4 fruit fly cellular contexts compared by ENCODE assay signal in genomic region chr3L:16935284-16935683, dm6.
TF ChIP-seq lines count a peak whose summit lies in the region.

Gene CG11905 (minus strand): TSS chr3L:16935536.

- TF ChIP-seq CTCF in whole organism, embryonic (GFP tag; optimal IDR thresholded peaks at IDR 0.05; lab: Kevin White, UChicago): no peak

TF ChIP-seq in whole organism, embryonic, 481 proteins besides CTCF, POLR2A, EP300 and RAD21:
- TF ChIP-seq CG31224 (GFP tag; IDR thresholded peaks at IDR 0.05; lab: Robert Waterston, UW): no peak
- TF ChIP-seq CG9727 (GFP tag; optimal IDR thresholded peaks at IDR 0.05; lab: Kevin White, UChicago): no peak
- no peak for TF ChIP-seq dmrt99B (tag; optimal IDR thresholded peaks at IDR 0.05; lab: Kevin White, UChicago)
- peak; percentile 2 for TF ChIP-seq kni (GFP tag; optimal IDR thresholded peaks at IDR 0.05; lab: Kevin White, UChicago)
- TF ChIP-seq CG3163 (GFP tag; optimal IDR thresholded peaks at IDR 0.05; lab: Kevin White, UChicago): peak; percentile 74
- peak; percentile 23 for TF ChIP-seq nom (GFP tag; optimal IDR thresholded peaks at IDR 0.05; lab: Kevin White, UChicago)
- TF ChIP-seq vvl (GFP tag; IDR thresholded peaks at IDR 0.05; lab: Robert Waterston, UW): 0 out of 2 replicates have a peak, but pooled peaks have one; percentile 11
- TF ChIP-seq Ets65A (GFP tag; lab: Kevin White, UChicago): peak; percentile 57

TF ChIP-seq in whole organism, prepupa, 60 proteins besides CTCF, POLR2A, EP300 and RAD21 (continues in another document):
- TF ChIP-seq Ets21C (GFP tag; optimal IDR thresholded peaks at IDR 0.05; lab: Kevin White, UChicago) (no peak), CG3032 (tag; optimal IDR thresholded peaks at IDR 0.05; lab: Kevin White, UChicago) (no peak), CG16779 (tag; optimal IDR thresholded peaks at IDR 0.05; lab: Kevin White, UChicago) (no peak), Hr4 (GFP tag; optimal IDR thresholded peaks at IDR 0.05; lab: Kevin White, UChicago) (no peak), spab (GFP tag; optimal IDR thresholded peaks at IDR 0.05; lab: Kevin White, UChicago) (no peak), CG32006 (GFP tag; optimal IDR thresholded peaks at IDR 0.05; lab: Kevin White, UChicago) (no peak), ss (GFP tag; optimal IDR thresholded peaks at IDR 0.05; lab: Kevin White, UChicago) (peak; percentile 18 to 64), Hr39 (GFP tag; optimal IDR thresholded peaks at IDR 0.05; lab: Kevin White, UChicago) (no peak), CG8632 (GFP tag; optimal IDR thresholded peaks at IDR 0.05; lab: Kevin White, UChicago) (no peak), Smox (GFP tag; optimal IDR thresholded peaks at IDR 0.05; lab: Kevin White, UChicago) (no peak), dsx (GFP tag; optimal IDR thresholded peaks at IDR 0.05; lab: Kevin White, UChicago; ENCODE audit: poor library complexity, severe bottlenecking) (no peak), salr (GFP tag; optimal IDR thresholded peaks at IDR 0.05; lab: Kevin White, UChicago) (no peak), CG31627 (GFP tag; optimal IDR thresholded peaks at IDR 0.05; lab: Kevin White, UChicago) (no peak), CG6808 (GFP tag; optimal IDR thresholded peaks at IDR 0.05; lab: Kevin White, UChicago) (peak; percentile 4), CG6792 (GFP tag; optimal IDR thresholded peaks at IDR 0.05; lab: Kevin White, UChicago) (no peak), CG8319 (GFP tag; optimal IDR thresholded peaks at IDR 0.05; lab: Kevin White, UChicago) (no peak), Blimp-1 (GFP tag; optimal IDR thresholded peaks at IDR 0.05; lab: Kevin White, UChicago) (no peak), esn (GFP tag; optimal IDR thresholded peaks at IDR 0.05; lab: Kevin White, UChicago) (no peak), Sox102F (GFP tag; optimal IDR thresholded peaks at IDR 0.05; lab: Kevin White, UChicago) (peak; percentile 19), lz (GFP tag; optimal IDR thresholded peaks at IDR 0.05; lab: Kevin White, UChicago) (no peak), topi (GFP tag; optimal IDR thresholded peaks at IDR 0.05; lab: Kevin White, UChicago) (peak; percentile 9), CG6276 (GFP tag; optimal IDR thresholded peaks at IDR 0.05; lab: Kevin White, UChicago) (no peak), Eip75B (GFP tag; optimal IDR thresholded peaks at IDR 0.05; lab: Kevin White, UChicago) (peak; percentile 31), Eip93F (GFP tag; optimal IDR thresholded peaks at IDR 0.05; lab: Kevin White, UChicago) (no peak), fd59A (GFP tag; optimal IDR thresholded peaks at IDR 0.05; lab: Kevin White, UChicago) (no peak), CG6854 (GFP tag; optimal IDR thresholded peaks at IDR 0.05; lab: Kevin White, UChicago) (peak; percentile 12), Ets96B (tag; optimal IDR thresholded peaks at IDR 0.05; lab: Kevin White, UChicago) (no peak), CG9139 (GFP tag; optimal IDR thresholded peaks at IDR 0.05; lab: Kevin White, UChicago) (no peak), CG1621 (tag; optimal IDR thresholded peaks at IDR 0.05; lab: Kevin White, UChicago) (peak; percentile 13)

TF ChIP-seq in whole organism, pupa, 21 proteins besides CTCF, POLR2A, EP300 and RAD21:
- peak; percentile 78 for TF ChIP-seq EcR (GFP tag; optimal IDR thresholded peaks at IDR 0.05; lab: Kevin White, UChicago)
- no peak for TF ChIP-seq Ets98B (GFP tag; IDR thresholded peaks at IDR 0.05; lab: Robert Waterston, UW)
- TF ChIP-seq gl (tag; optimal IDR thresholded peaks at IDR 0.05; lab: Kevin White, UChicago): no peak
- TF ChIP-seq CG8301 (tag; optimal IDR thresholded peaks at IDR 0.05; lab: Kevin White, UChicago): no peak
- TF ChIP-seq D1 (tag; optimal IDR thresholded peaks at IDR 0.05; lab: Kevin White, UChicago): no peak
- no peak for TF ChIP-seq Pif1B (GFP tag; optimal IDR thresholded peaks at IDR 0.05; lab: Kevin White, UChicago)
- no peak for TF ChIP-seq CG9948 (tag; optimal IDR thresholded peaks at IDR 0.05; lab: Kevin White, UChicago)
- no peak for TF ChIP-seq CG32121 (GFP tag; IDR thresholded peaks at IDR 0.05; lab: Robert Waterston, UW)

TF ChIP-seq in whole organism, wandering third instar larva, 38 proteins besides CTCF, POLR2A, EP300 and RAD21:
- TF ChIP-seq pan (optimal IDR thresholded peaks at IDR 0.05; lab: Kevin White, UChicago) (no peak), Abd-B (GFP tag; optimal IDR thresholded peaks at IDR 0.05; lab: Kevin White, UChicago) (no peak), fru (GFP tag; optimal IDR thresholded peaks at IDR 0.05; lab: Kevin White, UChicago) (peak; percentile 6), h (GFP tag; optimal IDR thresholded peaks at IDR 0.05; lab: Kevin White, UChicago) (no peak), GATAd (GFP tag; optimal IDR thresholded peaks at IDR 0.05; lab: Kevin White, UChicago) (no peak), Hr78 (GFP tag; optimal IDR thresholded peaks at IDR 0.05; lab: Kevin White, UChicago) (no peak), Dif (GFP tag; optimal IDR thresholded peaks at IDR 0.05; lab: Kevin White, UChicago; ENCODE audit: partially characterized antibody) (peak; percentile 26), psq (GFP tag; optimal IDR thresholded peaks at IDR 0.05; lab: Kevin White, UChicago) (peak; percentile 7), ey (GFP tag; optimal IDR thresholded peaks at IDR 0.05; lab: Kevin White, UChicago) (no peak), usp (GFP tag; optimal IDR thresholded peaks at IDR 0.05; lab: Kevin White, UChicago) (no peak), rgr (GFP tag; optimal IDR thresholded peaks at IDR 0.05; lab: Kevin White, UChicago) (no peak), N (GFP tag; optimal IDR thresholded peaks at IDR 0.05; lab: Kevin White, UChicago) (no peak), CrebA (GFP tag; optimal IDR thresholded peaks at IDR 0.05; lab: Kevin White, UChicago; ENCODE audit: borderline replicate concordance) (no peak), Sp1 (GFP tag; optimal IDR thresholded peaks at IDR 0.05; lab: Kevin White, UChicago) (no peak), OdsH (GFP tag; optimal IDR thresholded peaks at IDR 0.05; lab: Kevin White, UChicago) (no peak), Vsx2 (GFP tag; optimal IDR thresholded peaks at IDR 0.05; lab: Kevin White, UChicago; ENCODE audit: partially characterized antibody) (peak; percentile 34)

Comparison
In these comparisons a context has a peak if more than half of its experiments do, and no peak if none do; other contexts are left out.
1. Of the 7 proteins assayed by ChIP-seq in both whole organism, embryonic and whole organism, prepupa: peak only in whole organism, embryonic: none; only in whole organism, prepupa: CG6854 and Sox102F; in both: none; in neither: 5.